Fruit fly (Drosophila melanogaster) whole organism, embryonic: ENCODE results near the gene CG8281.

Experiments
- Abd-B ChIP-seq: fragments of 200-800 bp; sonication (Bioruptor generic); optimal IDR thresholded peaks from 2 replicates; lab custom pipeline; 2018; ENCODE audit warnings: missing biosample characterization, mild to moderate bottlenecking, missing genetic modification characterization, moderate library complexity
- Aef1 ChIP-seq: fragments of 200-800 bp; sonication (Bioruptor generic); IDR thresholded peaks from 3 replicates; pipeline ENCODE4 v1.3.6; 2022; ENCODE audit warnings: missing biosample characterization, missing genetic modification characterization
- Antp ChIP-seq: fragments of 200-800 bp; sonication (Bioruptor generic); optimal IDR thresholded peaks from 3 replicates; lab custom pipeline; 2016; ENCODE audit warnings: missing biosample characterization, missing genetic modification characterization
- B-H1 ChIP-seq: fragments of 200-800 bp; sonication (Bioruptor generic); IDR thresholded peaks from 3 replicates; pipeline ENCODE4 v1.3.6; 2022; ENCODE audit warnings: missing biosample characterization, missing genetic modification characterization
- BtbVII ChIP-seq: fragments of 200-800 bp; sonication (Bioruptor generic); optimal IDR thresholded peaks from 3 replicates; lab custom pipeline; 2017; ENCODE audit warnings: missing biosample characterization, mild to moderate bottlenecking, missing genetic modification characterization
- CG12391 ChIP-seq: fragments of 200-800 bp; sonication (Bioruptor generic); optimal IDR thresholded peaks from 3 replicates; lab custom pipeline; 2018; ENCODE audit warnings: missing biosample characterization, mild to moderate bottlenecking, missing genetic modification characterization, moderate library complexity
- CG15073 ChIP-seq: fragments of 200-800 bp; sonication (Bioruptor generic); optimal IDR thresholded peaks from 2 replicates; lab custom pipeline; 2016; ENCODE audit warnings: missing biosample characterization, missing genetic modification characterization
- CG15601 ChIP-seq: fragments of 200-800 bp; sonication (Bioruptor generic); optimal IDR thresholded peaks from 3 replicates; lab custom pipeline; 2019; ENCODE audit warnings: missing biosample characterization, mild to moderate bottlenecking, missing genetic modification characterization, moderate library complexity
- CG17359 ChIP-seq: fragments of 200-800 bp; sonication (Bioruptor generic); optimal IDR thresholded peaks from 3 replicates; lab custom pipeline; 2018; ENCODE audit warnings: missing biosample characterization, mild to moderate bottlenecking, missing genetic modification characterization, moderate library complexity
- CG18764 ChIP-seq: fragments of 200-800 bp; sonication (Bioruptor generic); optimal IDR thresholded peaks from 3 replicates; lab custom pipeline; 2016; ENCODE audit warnings: missing biosample characterization, missing genetic modification characterization
- CG31441 ChIP-seq: fragments of 200-800 bp; sonication (Bioruptor generic); IDR thresholded peaks from 2 replicates; pipeline ENCODE4 v1.3.6; 2022; ENCODE audit warnings: missing biosample characterization, missing genetic modification characterization
- CG32767 ChIP-seq: fragments of 200-800 bp; sonication (Bioruptor generic); IDR thresholded peaks from 2 replicates; pipeline ENCODE4 v1.3.6; 2022; ENCODE audit warnings: missing biosample characterization, missing genetic modification characterization
- CG4730 ChIP-seq: fragments of 200-800 bp; sonication (Bioruptor generic); IDR thresholded peaks from 2 replicates; pipeline ENCODE4 v1.3.6; 2022; ENCODE audit warnings: missing biosample characterization, missing genetic modification characterization
- CG8290 ChIP-seq, 3 experiments: fragments of 200-800 bp; sonication (Bioruptor generic); optimal IDR thresholded peaks; 2 replicates each; lab custom pipeline; 2016 to 2019; ENCODE audit warnings: missing biosample characterization in 3 of 3, missing genetic modification characterization in 3 of 3, mild to moderate bottlenecking in 2 of 3, moderate library complexity in 1 of 3
- D19B ChIP-seq: fragments of 200-800 bp; sonication (Bioruptor generic); optimal IDR thresholded peaks from 2 replicates; lab custom pipeline; 2017; ENCODE audit warnings: missing biosample characterization, mild to moderate bottlenecking, missing genetic modification characterization
- Elba2 ChIP-seq: fragments of 200-800 bp; sonication (Bioruptor generic); optimal IDR thresholded peaks from 3 replicates; lab custom pipeline; 2016; ENCODE audit warnings: missing biosample characterization, missing genetic modification characterization
- Hmr ChIP-seq: fragments of 200-800 bp; sonication (Bioruptor generic); optimal IDR thresholded peaks from 3 replicates; lab custom pipeline; 2017; ENCODE audit warnings: mild to moderate bottlenecking, missing biosample characterization, missing genetic modification reagents, missing genetic modification characterization
- Meics ChIP-seq: fragments of 200-800 bp; sonication (Bioruptor generic); optimal IDR thresholded peaks from 2 replicates; lab custom pipeline; 2017; ENCODE audit warnings: missing biosample characterization, mild to moderate bottlenecking, missing genetic modification characterization
- Myb ChIP-seq: fragments of 200-800 bp; sonication (Bioruptor generic); optimal IDR thresholded peaks from 2 replicates; lab custom pipeline; 2016; ENCODE audit warnings: missing biosample characterization, missing genetic modification characterization
- NfI ChIP-seq: fragments of 200-800 bp; sonication (Bioruptor generic); optimal IDR thresholded peaks from 3 replicates; lab custom pipeline; 2018; ENCODE audit warnings: missing biosample characterization, mild to moderate bottlenecking, missing genetic modification characterization, moderate library complexity
- PHDP ChIP-seq: fragments of 200-800 bp; sonication (Bioruptor generic); optimal IDR thresholded peaks from 3 replicates; lab custom pipeline; 2018; ENCODE audit warnings: missing biosample characterization, mild to moderate bottlenecking, missing genetic modification characterization, moderate library complexity
- Pdp1 ChIP-seq, 2 experiments: fragments of 200-800 bp; sonication (Bioruptor generic); optimal IDR thresholded peaks; 3 replicates each; lab custom pipeline; 2016; ENCODE audit warnings: missing biosample characterization in 2 of 2, missing genetic modification characterization in 2 of 2, mild to moderate bottlenecking in 1 of 2, moderate library complexity in 1 of 2
- Ptx1 ChIP-seq: fragments of 200-800 bp; sonication (Bioruptor generic); IDR thresholded peaks from 2 replicates; pipeline ENCODE4 v1.3.6; 2022; ENCODE audit warnings: missing biosample characterization, missing genetic modification characterization
- Xrp1 ChIP-seq: fragments of 200-800 bp; sonication (Bioruptor generic); IDR thresholded peaks from 2 replicates; pipeline ENCODE4 v1.3.6; 2022; ENCODE audit warnings: missing biosample characterization, missing genetic modification characterization
- chn ChIP-seq: fragments of 200-800 bp; sonication (Bioruptor generic); optimal IDR thresholded peaks from 2 replicates; lab custom pipeline; 2016; ENCODE audit warnings: missing biosample characterization, missing genetic modification characterization
- crp ChIP-seq, 2 experiments: fragments of 200-800 bp; sonication (Bioruptor generic); optimal IDR thresholded peaks; 2 replicates in 1 of 2; 3 replicates in 1 of 2; lab custom pipeline; 2017; ENCODE audit warnings: missing biosample characterization in 2 of 2, missing genetic modification characterization in 2 of 2, mild to moderate bottlenecking in 1 of 2, moderate library complexity in 1 of 2
- cwo ChIP-seq: fragments of 200-800 bp; sonication (Bioruptor generic); optimal IDR thresholded peaks from 3 replicates; lab custom pipeline; 2017; ENCODE audit warnings: missing biosample characterization, missing genetic modification characterization, mild to moderate bottlenecking, moderate library complexity, missing genetic modification reagents
- danr ChIP-seq: fragments of 200-800 bp; sonication (Bioruptor generic); IDR thresholded peaks from 2 replicates; pipeline ENCODE4 v1.3.6; 2022; ENCODE audit warnings: missing biosample characterization, missing genetic modification characterization
- dpn ChIP-seq, 2 experiments: fragments of 200-800 bp; sonication (Bioruptor generic); optimal IDR thresholded peaks; 3 replicates each; lab custom pipeline; 2016; ENCODE audit warnings: missing biosample characterization in 2 of 2, missing genetic modification characterization in 2 of 2
- exex ChIP-seq: fragments of 200-800 bp; sonication (Bioruptor generic); optimal IDR thresholded peaks from 4 replicates; lab custom pipeline; 2018; ENCODE audit warnings: missing biosample characterization, mild to moderate bottlenecking, missing genetic modification characterization, moderate library complexity
- gce ChIP-seq: fragments of 200-800 bp; sonication (Bioruptor generic); IDR thresholded peaks from 3 replicates; pipeline ENCODE4 v1.3.6; 2022; ENCODE audit warnings: missing biosample characterization, missing genetic modification characterization
- grau ChIP-seq: fragments of 200-800 bp; optimal IDR thresholded peaks from 3 replicates; lab custom pipeline; 2019; ENCODE audit warnings: missing biosample characterization, mild to moderate bottlenecking, missing genetic modification characterization, moderate library complexity
- h ChIP-seq: fragments of >200 bp; optimal IDR thresholded peaks from 2 replicates; lab custom pipeline; 2017
- hbn ChIP-seq: fragments of 200-800 bp; sonication (Bioruptor generic); IDR thresholded peaks from 2 replicates; pipeline ENCODE4 v1.3.6; 2022; ENCODE audit warnings: missing biosample characterization, missing genetic modification characterization; ENCODE audit not compliant: partially characterized antibody
- insv ChIP-seq, 2 experiments: fragments of 200-800 bp; sonication (Bioruptor generic); optimal IDR thresholded peaks; 3 replicates each; lab custom pipeline; 2016 to 2018; ENCODE audit warnings: missing biosample characterization in 2 of 2, missing genetic modification characterization in 2 of 2
- inv ChIP-seq: fragments of 200-800 bp; sonication (Bioruptor generic); IDR thresholded peaks from 2 replicates; pipeline ENCODE4 v1.3.6; 2022; ENCODE audit warnings: missing biosample characterization, missing genetic modification characterization; ENCODE audit not compliant: partially characterized antibody
- ken ChIP-seq: fragments of 200-800 bp; sonication (Bioruptor generic); IDR thresholded peaks from 3 replicates; pipeline ENCODE4 v1.3.6; 2022; ENCODE audit warnings: missing biosample characterization, missing genetic modification characterization
- lab ChIP-seq: fragments of 200-800 bp; sonication (Bioruptor generic); optimal IDR thresholded peaks from 3 replicates; lab custom pipeline; 2017; ENCODE audit warnings: missing biosample characterization, missing genetic modification characterization, mild to moderate bottlenecking, moderate library complexity, missing genetic modification reagents
- pzg ChIP-seq: fragments of 200-800 bp; sonication (Bioruptor generic); optimal IDR thresholded peaks from 3 replicates; lab custom pipeline; 2018; ENCODE audit warnings: missing biosample characterization, mild to moderate bottlenecking, missing genetic modification characterization, moderate library complexity
- schlank ChIP-seq: fragments of 200-800 bp; sonication (Bioruptor generic); optimal IDR thresholded peaks from 2 replicates; lab custom pipeline; 2018; ENCODE audit warnings: missing biosample characterization, mild to moderate bottlenecking, missing genetic modification characterization
- sd ChIP-seq: fragments of 200-800 bp; sonication (Bioruptor generic); optimal IDR thresholded peaks from 3 replicates; lab custom pipeline; 2018; ENCODE audit warnings: missing biosample characterization, mild to moderate bottlenecking, missing genetic modification characterization, moderate library complexity
- sob ChIP-seq: fragments of 200-800 bp; sonication (Bioruptor generic); IDR thresholded peaks from 2 replicates; pipeline ENCODE4 v1.3.6; 2022; ENCODE audit warnings: missing biosample characterization, missing genetic modification characterization
- tx ChIP-seq: fragments of 200-800 bp; sonication (Bioruptor generic); optimal IDR thresholded peaks from 2 replicates; lab custom pipeline; 2016; ENCODE audit warnings: missing biosample characterization, missing genetic modification characterization
- wdn ChIP-seq: fragments of 200-800 bp; sonication (Bioruptor generic); IDR thresholded peaks from 2 replicates; pipeline ENCODE4 v1.3.6; 2022; ENCODE audit warnings: missing biosample characterization, missing genetic modification characterization
- wek ChIP-seq: fragments of 200-800 bp; sonication (Bioruptor generic); optimal IDR thresholded peaks from 3 replicates; lab custom pipeline; 2018; ENCODE audit warnings: missing biosample characterization, mild to moderate bottlenecking, missing genetic modification characterization, moderate library complexity

CG8281 gene

DNA sequence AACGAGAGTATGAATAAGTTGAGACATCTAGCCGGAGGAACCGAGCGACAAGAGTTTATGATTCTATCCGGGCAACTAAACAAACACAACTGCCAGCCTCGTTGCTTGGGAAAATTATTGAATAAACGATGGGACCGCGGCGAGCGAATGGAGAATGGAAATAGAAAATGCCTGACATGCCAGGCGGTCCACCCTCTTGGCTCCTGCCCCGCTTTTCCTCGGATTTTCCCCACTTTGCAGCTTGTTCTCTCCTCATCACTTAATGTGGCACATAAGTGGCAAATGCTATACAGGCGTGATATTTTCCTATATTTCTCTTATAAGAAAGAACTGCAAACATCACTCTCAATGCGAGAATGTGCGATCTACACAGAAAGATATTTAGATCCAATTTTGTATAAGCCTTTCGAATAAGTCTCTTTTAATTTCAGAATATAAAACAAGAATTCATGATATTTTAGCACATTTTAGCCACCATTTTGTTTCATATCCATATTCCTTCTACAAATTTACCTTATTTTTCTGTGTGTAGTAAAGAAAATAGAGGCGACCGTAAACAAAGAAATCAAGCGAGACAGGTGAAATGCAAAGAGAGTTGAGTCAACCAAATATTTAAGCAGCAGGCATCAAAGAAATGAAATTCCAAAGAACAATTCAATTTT lies 8.6 kb upstream of the CG8281 start (continued):
- TF ChIP-seq danr (GFP tag; lab: Robert Waterston, UW) (peak; percentile 73), gce (GFP tag; lab: Robert Waterston, UW) (peak; percentile 79; the same call in 2 of the 3 replicates), CG15601 (tag; lab: Kevin White, UChicago) (peak; percentile 94), Myb (GFP tag; lab: Kevin White, UChicago) (peak; percentile 50), grau (tag; lab: Kevin White, UChicago) (peak; percentile 86), CG18764 (GFP tag; lab: Kevin White, UChicago) (peak; percentile 86), B-H1 (GFP tag; lab: Robert Waterston, UW) (peak; percentile 67), schlank (tag; lab: Kevin White, UChicago) (no peak), Abd-B (GFP tag; lab: Kevin White, UChicago) (peak; percentile 76), pzg (GFP tag; lab: Kevin White, UChicago) (no peak), inv (GFP tag; lab: Robert Waterston, UW) (no peak), CG15073 (GFP tag; lab: Kevin White, UChicago) (peak; percentile 39), crp (GFP tag; optimal IDR thresholded peaks at IDR 0.05; lab: Kevin White, UChicago) (peak in 1 of 2 experiments; percentile 31), ken (GFP tag; lab: Robert Waterston, UW) (peak; percentile 84), Pdp1 (GFP tag; optimal IDR thresholded peaks at IDR 0.05; lab: Kevin White, UChicago) (peak; percentile 77 to 83), lab (GFP tag; lab: Kevin White, UChicago) (peak; percentile 89), NfI (GFP tag; lab: Kevin White, UChicago) (peak; percentile 76), Elba2 (GFP tag; lab: Kevin White, UChicago) (peak; percentile 28), chn (GFP tag; lab: Kevin White, UChicago) (peak; percentile 76), cwo (GFP tag; lab: Kevin White, UChicago) (peak; percentile 63), h (lab: Kevin White, UChicago) (no peak), Antp (GFP tag; lab: Kevin White, UChicago) (peak; percentile 70), tx (GFP tag; lab: Kevin White, UChicago) (peak; percentile 79)

DNA sequence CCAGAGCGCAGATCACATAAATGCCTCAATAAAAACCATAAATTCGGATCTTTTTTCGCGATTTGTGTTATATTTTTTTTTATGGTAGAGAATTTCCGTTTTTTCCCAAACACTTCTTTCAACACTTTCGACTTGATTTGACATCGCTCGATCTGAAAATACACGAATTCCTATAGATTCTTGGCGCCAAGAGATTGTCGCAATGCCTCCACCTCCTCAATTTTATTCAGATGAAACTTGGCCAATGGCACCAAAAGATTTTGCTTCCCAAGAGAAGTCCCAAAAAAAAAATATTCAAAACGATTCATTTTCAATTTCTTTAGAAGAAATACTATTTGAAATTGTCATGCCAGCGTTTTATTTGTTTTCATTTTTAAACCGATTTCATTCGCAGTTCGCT lies 7.7 kb upstream of the CG8281 start:
- TF ChIP-seq sd (tag; lab: Kevin White, UChicago) (peak; percentile 66), CG4730 (GFP tag; lab: Robert Waterston, UW) (no peak), wek (no peak), CG31441 (no peak), insv (GFP tag; optimal IDR thresholded peaks at IDR 0.05; lab: Kevin White, UChicago) (no peak), Hmr (GFP tag; lab: Kevin White, UChicago) (no peak), sob (GFP tag; lab: Robert Waterston, UW) (no peak)

DNA sequence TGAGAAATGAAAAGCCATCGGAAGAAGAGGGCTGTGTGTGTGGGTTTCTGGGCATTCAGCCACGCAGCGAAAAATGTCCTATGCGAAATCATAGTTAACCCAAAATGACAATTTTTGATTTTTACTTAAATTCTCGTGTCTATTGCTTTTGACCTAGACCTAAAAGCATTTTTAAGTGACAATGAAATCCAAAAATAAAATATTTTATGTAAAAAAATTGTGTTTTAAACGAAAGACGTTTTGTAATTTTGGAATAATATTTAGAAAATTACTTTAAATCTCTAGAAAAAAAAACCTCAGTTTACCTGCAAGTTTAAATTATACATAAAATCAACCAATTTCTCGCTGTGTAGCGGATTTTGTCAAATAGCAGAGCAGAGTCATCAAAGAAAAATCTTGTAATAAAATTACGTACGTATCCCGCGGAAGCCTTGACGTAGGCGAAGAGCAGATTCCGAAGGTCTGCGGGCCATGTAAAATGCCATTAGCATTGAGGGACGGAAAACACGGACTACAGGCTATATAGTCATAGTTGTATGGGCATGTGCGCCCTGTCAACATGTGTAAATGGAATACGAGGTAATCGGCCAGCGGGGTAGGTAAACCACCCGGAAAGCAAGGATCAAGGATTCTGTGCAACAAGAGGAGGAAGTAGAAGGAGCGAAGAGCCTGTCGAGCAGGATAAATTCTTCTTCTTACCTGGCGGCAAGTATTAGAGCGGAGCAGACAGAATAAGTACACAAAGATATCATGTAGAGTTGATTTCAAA lies 2.4 kb upstream of the CG8281 start:
- no peak for TF ChIP-seq Aef1
- TF ChIP-seq CG31441: 0 out of 2 replicates have a peak, but pooled peaks have one; percentile 25
- TF ChIP-seq CG8290 (GFP tag; optimal IDR thresholded peaks at IDR 0.05; lab: Kevin White, UChicago): no peak
- no peak for TF ChIP-seq CG8290 (tag; optimal IDR thresholded peaks at IDR 0.05; lab: Kevin White, UChicago)
- no peak for TF ChIP-seq CG17359 (tag; lab: Kevin White, UChicago)
- TF ChIP-seq dpn (GFP tag; optimal IDR thresholded peaks at IDR 0.05; lab: Kevin White, UChicago): peak in 1 of 2 experiments; percentile 7
- TF ChIP-seq D19B (GFP tag; lab: Kevin White, UChicago): no peak
- peak; percentile 30 for TF ChIP-seq BtbVII (GFP tag; lab: Kevin White, UChicago)
- no peak for TF ChIP-seq wdn (GFP tag; lab: Robert Waterston, UW)
- no peak; the same call in 1 of the 2 replicates for TF ChIP-seq Xrp1
- no peak for TF ChIP-seq CG32767
- TF ChIP-seq hbn (GFP tag; lab: Robert Waterston, UW): no peak
- TF ChIP-seq CG12391 (tag; lab: Kevin White, UChicago): peak; percentile 6
- TF ChIP-seq Ptx1 (GFP tag; lab: Robert Waterston, UW): peak; percentile 48
- TF ChIP-seq Meics: peak; percentile 33
- no peak for TF ChIP-seq exex (tag; lab: Kevin White, UChicago)
- peak; percentile 14 for TF ChIP-seq PHDP
